Fruit fly (Drosophila melanogaster) whole organism, adult: Measurements from ENCODE around the gene danr.

Experiments
- CG11617 ChIP-seq: fragments of 200-800 bp; sonication (Bioruptor generic); optimal IDR thresholded peaks from 2 replicates; lab custom pipeline; 2017; ENCODE audit warnings: mild to moderate bottlenecking, missing biosample characterization, missing genetic modification reagents, missing genetic modification characterization
- CG12768 ChIP-seq: fragments of 200-800 bp; sonication (Bioruptor generic); optimal IDR thresholded peaks from 2 replicates; lab custom pipeline; 2017; ENCODE audit warnings: missing biosample characterization, missing genetic modification characterization, mild to moderate bottlenecking, moderate library complexity, missing genetic modification reagents
- CG14711 ChIP-seq: fragments of 200-800 bp; sonication (Bioruptor generic); optimal IDR thresholded peaks from 2 replicates; lab custom pipeline; 2018; ENCODE audit warnings: missing biosample characterization, mild to moderate bottlenecking, missing genetic modification characterization, moderate library complexity
- CG1620 ChIP-seq: fragments of 200-800 bp; sonication (Bioruptor generic); optimal IDR thresholded peaks from 2 replicates; lab custom pipeline; 2016; ENCODE audit warnings: missing biosample characterization, missing genetic modification characterization
- CG33017 ChIP-seq: fragments of 200-800 bp; sonication (Bioruptor generic); optimal IDR thresholded peaks from 2 replicates; lab custom pipeline; 2018; ENCODE audit warnings: missing biosample characterization, mild to moderate bottlenecking, missing genetic modification characterization, moderate library complexity
- CG5204 ChIP-seq: fragments of 200-800 bp; sonication (Bioruptor generic); optimal IDR thresholded peaks from 2 replicates; lab custom pipeline; 2016; ENCODE audit warnings: missing biosample characterization, missing genetic modification characterization
- CG7045 ChIP-seq: fragments of 200-800 bp; sonication (Bioruptor generic); optimal IDR thresholded peaks from 2 replicates; lab custom pipeline; 2017; ENCODE audit warnings: missing biosample characterization, mild to moderate bottlenecking, missing genetic modification characterization
- CG7101 ChIP-seq: fragments of 200-800 bp; sonication (Bioruptor generic); optimal IDR thresholded peaks from 2 replicates; lab custom pipeline; 2018; ENCODE audit warnings: missing biosample characterization, mild to moderate bottlenecking, missing genetic modification characterization, moderate library complexity
- Clk ChIP-seq: fragments of 200-800 bp; sonication (Bioruptor generic); optimal IDR thresholded peaks from 2 replicates; lab custom pipeline; 2017; ENCODE audit warnings: missing biosample characterization, missing genetic modification characterization
- Crg-1 ChIP-seq: fragments of 200-800 bp; sonication (Bioruptor generic); optimal IDR thresholded peaks from 2 replicates; lab custom pipeline; 2016; ENCODE audit warnings: missing biosample characterization, missing genetic modification characterization
- Hr96 ChIP-seq: fragments of 200-800 bp; sonication (Bioruptor generic); optimal IDR thresholded peaks from 2 replicates; lab custom pipeline; 2016; ENCODE audit warnings: missing biosample characterization, missing genetic modification characterization
- Mnt ChIP-seq: fragments of 200-800 bp; sonication (Bioruptor generic); optimal IDR thresholded peaks from 2 replicates; lab custom pipeline; 2016; ENCODE audit warnings: missing biosample characterization, mild to moderate bottlenecking, missing genetic modification characterization
- bab1 ChIP-seq: fragments of 200-800 bp; sonication (Bioruptor generic); optimal IDR thresholded peaks from 3 replicates; lab custom pipeline; 2019; ENCODE audit warnings: missing biosample characterization, mild to moderate bottlenecking, missing genetic modification characterization, moderate library complexity
- cic ChIP-seq: fragments of 200-800 bp; sonication (Bioruptor generic); optimal IDR thresholded peaks from 2 replicates; lab custom pipeline; 2017; ENCODE audit warnings: missing biosample characterization, mild to moderate bottlenecking, missing genetic modification characterization, moderate library complexity
- cnc ChIP-seq, 2 experiments: fragments of >200 bp; optimal IDR thresholded peaks; 2 replicates each; lab custom pipeline; 2017
- kay ChIP-seq: fragments of 200-800 bp; sonication (Bioruptor generic); peaks from one replicate; lab custom pipeline; 2016; ENCODE audit warnings: missing biosample characterization, missing genetic modification characterization, borderline replicate concordance
- ovo ChIP-seq: fragments of 200-800 bp; sonication (Bioruptor generic); optimal IDR thresholded peaks from 2 replicates; lab custom pipeline; 2016; ENCODE audit warnings: missing biosample characterization, missing genetic modification characterization
- pad ChIP-seq: fragments of 200-800 bp; sonication (Bioruptor generic); optimal IDR thresholded peaks from 3 replicates; lab custom pipeline; 2017; ENCODE audit warnings: missing biosample characterization, missing genetic modification characterization, mild to moderate bottlenecking, moderate library complexity, missing genetic modification reagents
- tj ChIP-seq: fragments of 200-800 bp; sonication (Bioruptor generic); optimal IDR thresholded peaks from 3 replicates; lab custom pipeline; 2017; ENCODE audit warnings: missing biosample characterization, mild to moderate bottlenecking, missing genetic modification characterization, moderate library complexity
- toe ChIP-seq: fragments of 200-800 bp; sonication (Bioruptor generic); optimal IDR thresholded peaks from 2 replicates; lab custom pipeline; 2016; ENCODE audit warnings: missing biosample characterization, missing genetic modification characterization

Gene danr

DNA sequence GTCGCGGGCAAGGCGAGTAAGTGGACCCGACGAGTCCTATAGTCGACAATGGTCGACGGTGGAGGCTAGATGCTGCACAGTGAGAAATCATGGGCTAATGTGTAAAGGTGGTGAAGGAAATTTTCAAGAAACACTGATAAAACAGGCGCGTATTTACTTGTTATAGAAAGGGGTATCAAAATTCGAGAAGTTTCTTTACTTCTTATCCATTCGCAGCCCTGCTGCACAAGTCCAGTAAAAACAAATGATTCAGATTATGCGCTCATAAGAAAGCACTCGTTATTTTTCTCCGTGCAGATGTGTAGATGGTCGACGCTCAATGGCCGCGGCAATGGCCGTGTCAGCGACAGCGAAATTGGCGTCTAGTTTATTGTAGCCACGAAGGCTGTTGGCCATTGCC lies 38.6 kb downstream of the danr start:
- no peak for TF ChIP-seq Hr96 (GFP tag; lab: Kevin White, UChicago)
- no peak for TF ChIP-seq CG11617 (GFP tag; lab: Kevin White, UChicago)
- no peak for TF ChIP-seq ovo (GFP tag; lab: Kevin White, UChicago)
- no peak for TF ChIP-seq CG5204 (GFP tag; lab: Kevin White, UChicago)
- no peak for TF ChIP-seq CG7101 (tag; lab: Kevin White, UChicago)
- TF ChIP-seq CG12768 (GFP tag; lab: Kevin White, UChicago), result no peak
- TF ChIP-seq pad (GFP tag; lab: Kevin White, UChicago), result no peak
- TF ChIP-seq toe, result no peak
- TF ChIP-seq Clk (GFP tag; lab: Kevin White, UChicago), result no peak
- TF ChIP-seq bab1 (GFP tag; lab: Kevin White, UChicago), result no peak
- no peak for TF ChIP-seq Mnt
- TF ChIP-seq cnc (optimal IDR thresholded peaks at IDR 0.05; lab: Kevin White, UChicago), result no peak
- TF ChIP-seq CG7045, result no peak
- TF ChIP-seq CG14711 (tag; lab: Kevin White, UChicago), result no peak
- no peak for TF ChIP-seq CG1620 (GFP tag; lab: Kevin White, UChicago)
- TF ChIP-seq Crg-1 (GFP tag; lab: Kevin White, UChicago), result no peak
- TF ChIP-seq tj, result no peak

DNA sequence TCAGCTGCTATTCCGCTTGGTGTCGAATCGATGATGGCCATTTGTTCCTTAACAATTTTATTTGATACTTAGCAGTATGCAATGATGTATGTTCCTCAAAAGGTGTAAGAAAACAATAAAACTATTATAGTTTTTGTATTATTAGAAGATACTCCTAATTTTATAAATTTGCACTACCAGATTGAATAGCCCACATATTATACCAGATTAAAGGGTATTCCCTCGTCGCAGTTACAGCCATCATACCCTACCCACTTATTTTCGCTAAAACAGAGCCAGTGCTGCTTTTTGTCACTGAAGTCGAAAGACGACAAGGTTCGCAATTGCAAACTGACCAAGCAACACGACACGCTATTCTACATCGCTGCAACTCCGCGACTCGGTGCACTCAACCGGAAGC lies 39.6 kb downstream of the danr start:
- no peak for TF ChIP-seq CG12768 (GFP tag; lab: Kevin White, UChicago)
- TF ChIP-seq cic (GFP tag; lab: Kevin White, UChicago), result no peak
- no peak for TF ChIP-seq tj
- no peak for TF ChIP-seq CG14711 (tag; lab: Kevin White, UChicago)
- TF ChIP-seq Mnt, result no peak
- no peak for TF ChIP-seq CG11617 (GFP tag; lab: Kevin White, UChicago)
- no peak for TF ChIP-seq CG5204 (GFP tag; lab: Kevin White, UChicago)
- no peak for TF ChIP-seq Crg-1 (GFP tag; lab: Kevin White, UChicago)
- no peak for TF ChIP-seq cnc (optimal IDR thresholded peaks at IDR 0.05; lab: Kevin White, UChicago)

DNA sequence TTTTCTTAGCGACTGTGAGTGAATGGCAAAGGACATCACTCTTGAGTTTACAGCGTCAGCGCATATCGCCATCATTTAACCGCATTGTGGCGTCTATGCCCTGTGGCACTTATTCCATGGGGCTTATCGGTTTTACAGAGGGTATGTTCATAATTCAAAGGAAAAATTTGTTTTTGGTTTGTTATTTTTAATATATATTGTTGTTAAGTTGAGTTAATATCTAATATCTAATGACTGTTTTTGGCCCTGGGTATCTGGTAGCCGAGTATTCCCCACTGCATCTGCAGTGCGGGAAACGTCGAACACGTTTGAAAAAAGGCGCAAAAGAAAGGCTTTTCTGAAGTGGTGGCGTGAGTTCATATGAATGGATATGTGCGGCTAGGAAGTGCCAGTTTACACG lies 40.6 kb downstream of the danr start:
- TF ChIP-seq CG1620 (GFP tag; lab: Kevin White, UChicago) (no peak), kay (no peak), Mnt (no peak), ovo (GFP tag; lab: Kevin White, UChicago) (no peak), CG5204 (GFP tag; lab: Kevin White, UChicago) (no peak), bab1 (GFP tag; lab: Kevin White, UChicago) (no peak), CG33017 (tag; lab: Kevin White, UChicago) (no peak), CG12768 (GFP tag; lab: Kevin White, UChicago) (no peak), cic (GFP tag; lab: Kevin White, UChicago) (no peak), tj (no peak), pad (GFP tag; lab: Kevin White, UChicago) (no peak), cnc (optimal IDR thresholded peaks at IDR 0.05; lab: Kevin White, UChicago) (no peak), CG7045 (no peak), Crg-1 (GFP tag; lab: Kevin White, UChicago) (no peak), Hr96 (GFP tag; lab: Kevin White, UChicago) (no peak), Clk (GFP tag; lab: Kevin White, UChicago) (no peak), CG11617 (GFP tag; lab: Kevin White, UChicago) (no peak), CG7101 (tag; lab: Kevin White, UChicago) (no peak), CG14711 (tag; lab: Kevin White, UChicago) (no peak), toe (no peak)

DNA sequence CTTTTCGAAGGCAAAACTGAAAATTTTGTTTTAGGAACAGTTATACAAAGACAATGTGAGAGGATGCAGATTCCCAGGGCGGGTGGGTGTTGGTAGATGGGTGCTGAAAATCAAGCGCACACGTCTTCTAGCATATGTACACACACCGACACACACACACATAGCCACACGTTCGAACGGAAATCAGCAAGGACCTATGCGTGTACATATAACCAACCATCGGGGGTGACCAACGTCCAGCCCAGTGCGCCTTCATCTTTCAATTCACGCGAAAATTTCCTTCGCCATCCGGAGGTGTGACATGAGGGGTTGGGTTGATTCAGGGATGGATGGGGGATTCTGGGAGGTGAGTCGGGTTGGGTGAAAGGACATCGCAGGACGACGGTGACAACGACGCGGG lies 43.6 kb downstream of the danr start:
- TF ChIP-seq toe (no peak), CG7045 (no peak)

DNA sequence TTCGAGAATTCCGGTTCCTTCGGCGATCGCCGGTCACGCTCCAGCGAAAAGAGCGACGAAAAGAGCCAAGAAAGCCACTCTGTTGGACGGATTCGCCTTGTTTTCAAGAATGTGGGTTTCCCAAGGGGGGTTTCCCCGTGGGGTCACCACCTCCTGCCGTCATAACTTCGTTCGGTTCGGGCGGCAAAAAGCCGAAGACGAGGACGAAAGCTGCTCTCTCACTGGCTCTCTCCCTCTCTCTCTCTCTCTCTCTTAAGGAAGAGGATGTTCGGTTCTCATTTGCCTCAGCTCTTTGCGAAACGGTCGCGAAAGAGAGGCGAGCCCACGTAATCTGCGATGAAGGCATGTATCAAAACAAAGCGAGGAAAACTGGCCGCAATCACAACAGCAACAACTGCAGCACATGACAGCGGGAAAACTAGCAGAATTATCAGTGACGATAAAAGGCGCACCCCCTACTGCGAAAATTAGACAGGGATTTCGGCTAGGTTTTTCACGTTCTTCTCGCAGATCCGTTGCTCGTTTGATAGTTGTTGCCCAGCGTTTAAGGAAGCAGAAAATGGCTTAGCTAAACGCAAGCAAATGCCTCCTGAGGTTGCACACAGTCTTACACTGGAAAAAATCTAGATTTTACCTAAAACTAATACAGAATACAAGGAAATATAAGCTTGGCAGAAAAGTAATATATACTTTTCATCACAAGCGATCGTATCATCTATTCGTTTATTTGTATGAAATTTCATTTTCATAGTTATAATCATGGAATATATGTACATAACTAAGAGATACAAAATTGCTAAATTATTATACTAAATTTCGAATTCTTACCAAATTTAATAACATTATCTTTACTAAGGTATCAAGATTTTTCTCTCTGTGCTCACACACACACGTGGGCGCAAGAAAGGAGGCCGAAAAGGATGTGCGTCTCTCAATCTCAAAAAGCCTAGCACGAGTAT lies 45.9 kb downstream of the danr start, which contains the start of gene dan:
TSS of gene dan (plus strand) at position 900 of the 959 bp plus-strand sequence.
- no peak for TF ChIP-seq Crg-1 (GFP tag; lab: Kevin White, UChicago)
- TF ChIP-seq CG5204 (GFP tag; lab: Kevin White, UChicago), result no peak
- no peak for TF ChIP-seq CG11617 (GFP tag; lab: Kevin White, UChicago)
- TF ChIP-seq CG33017 (tag; lab: Kevin White, UChicago), result no peak
- no peak for TF ChIP-seq cnc (optimal IDR thresholded peaks at IDR 0.05; lab: Kevin White, UChicago)
- TF ChIP-seq toe, result no peak
- no peak for TF ChIP-seq tj
- no peak for TF ChIP-seq kay
- TF ChIP-seq CG1620 (GFP tag; lab: Kevin White, UChicago), result no peak
- TF ChIP-seq CG7045, result no peak
- no peak for TF ChIP-seq Clk (GFP tag; lab: Kevin White, UChicago)
- no peak for TF ChIP-seq pad (GFP tag; lab: Kevin White, UChicago)
- no peak for TF ChIP-seq bab1 (GFP tag; lab: Kevin White, UChicago)
- TF ChIP-seq cic (GFP tag; lab: Kevin White, UChicago), result no peak

DNA sequence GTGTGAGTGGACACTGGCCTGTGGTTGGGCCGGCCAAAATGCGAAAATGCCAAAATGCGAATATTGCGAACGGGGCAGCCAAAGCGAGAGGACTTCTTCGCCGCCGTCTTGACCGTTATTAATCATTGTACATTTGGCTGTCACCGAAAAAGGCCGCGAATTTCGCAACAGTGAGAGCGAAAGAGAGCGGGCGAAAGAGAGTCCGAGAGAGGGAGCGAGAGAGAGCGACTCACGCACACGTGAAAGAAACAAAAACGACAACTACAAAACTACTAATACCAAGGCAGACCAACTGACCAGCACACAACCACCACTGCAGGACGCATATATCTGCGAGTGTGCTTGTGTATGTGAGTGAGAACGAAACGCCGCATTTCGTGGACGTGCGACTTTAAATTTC lies 46.7 kb downstream of the danr start:
- no peak for TF ChIP-seq toe
- TF ChIP-seq CG11617 (GFP tag; lab: Kevin White, UChicago), result no peak
- no peak for TF ChIP-seq CG33017 (tag; lab: Kevin White, UChicago)
- no peak for TF ChIP-seq CG14711 (tag; lab: Kevin White, UChicago)
- TF ChIP-seq bab1 (GFP tag; lab: Kevin White, UChicago), result no peak
- TF ChIP-seq tj, result no peak
- TF ChIP-seq CG5204 (GFP tag; lab: Kevin White, UChicago), result no peak
- TF ChIP-seq Mnt, result no peak
- no peak for TF ChIP-seq CG12768 (GFP tag; lab: Kevin White, UChicago)
- no peak for TF ChIP-seq Clk (GFP tag; lab: Kevin White, UChicago)
- TF ChIP-seq ovo (GFP tag; lab: Kevin White, UChicago), result no peak
- TF ChIP-seq cic (GFP tag; lab: Kevin White, UChicago), result no peak
- no peak for TF ChIP-seq cnc (optimal IDR thresholded peaks at IDR 0.05; lab: Kevin White, UChicago)
- TF ChIP-seq CG1620 (GFP tag; lab: Kevin White, UChicago), result no peak
- no peak for TF ChIP-seq CG7101 (tag; lab: Kevin White, UChicago)
- TF ChIP-seq Crg-1 (GFP tag; lab: Kevin White, UChicago), result no peak
- no peak for TF ChIP-seq pad (GFP tag; lab: Kevin White, UChicago)
- no peak for TF ChIP-seq Hr96 (GFP tag; lab: Kevin White, UChicago)
